Fruit fly (Drosophila melanogaster): ENCODE measurements around the gene CG3277.

The CG3277 gene

dm6 chr2L:3327603-3328002, 23.7 kb downstream of the CG3277 start, which contains the start of gene CG33282:
TSS of gene CG33282 (plus strand) at chr2L:3327903.
- no peak for TF ChIP-seq usp (GFP tag; optimal IDR thresholded peaks at IDR 0.05)
- no peak for TF ChIP-seq Sp1 (GFP tag; optimal IDR thresholded peaks at IDR 0.05)
- TF ChIP-seq Vsx2 (GFP tag; optimal IDR thresholded peaks at IDR 0.05; ENCODE audit: partially characterized antibody) = no peak

- no peak for TF ChIP-seq tai (GFP tag; optimal IDR thresholded peaks at IDR 0.05)
- TF ChIP-seq dmrt93B (GFP tag; optimal IDR thresholded peaks at IDR 0.05) = no peak
- no peak for TF ChIP-seq Hr78 (GFP tag; optimal IDR thresholded peaks at IDR 0.05)
- no peak for TF ChIP-seq fru (GFP tag; optimal IDR thresholded peaks at IDR 0.05)
- no peak for TF ChIP-seq Dfd (GFP tag; optimal IDR thresholded peaks at IDR 0.05)
- no peak for TF ChIP-seq OdsH (GFP tag; optimal IDR thresholded peaks at IDR 0.05)
- no peak for TF ChIP-seq Hnf4 (GFP tag; optimal IDR thresholded peaks at IDR 0.05)
- no peak for TF ChIP-seq dsf (GFP tag; optimal IDR thresholded peaks at IDR 0.05; ENCODE audit: borderline replicate concordance)
- no peak for TF ChIP-seq usp (GFP tag; optimal IDR thresholded peaks at IDR 0.05)
- TF ChIP-seq Dif (GFP tag; optimal IDR thresholded peaks at IDR 0.05; ENCODE audit: partially characterized antibody) = no peak
- no peak for TF ChIP-seq jim (GFP tag; optimal IDR thresholded peaks at IDR 0.05)
These were observed 26.7 kb downstream of the CG3277 start, which contains the start of gene CG3285 for dm6 chr2L:3330628-3331027. TSS of gene CG3285 (plus strand) at chr2L:3330928.

dm6 chr2L:3332514-3332913, 28.6 kb downstream of the CG3277 start, which contains the start of gene CG15408:
TSS of gene CG15408 (plus strand) at chr2L:3332814.
- TF ChIP-seq rgr (GFP tag; optimal IDR thresholded peaks at IDR 0.05) (no peak), Dfd (GFP tag; optimal IDR thresholded peaks at IDR 0.05) (no peak), Myc (optimal IDR thresholded peaks at IDR 0.05) (no peak), OdsH (GFP tag; optimal IDR thresholded peaks at IDR 0.05) (no peak), CrebA (GFP tag; optimal IDR thresholded peaks at IDR 0.05; ENCODE audit: borderline replicate concordance) (no peak), ey (GFP tag; optimal IDR thresholded peaks at IDR 0.05) (no peak), dmrt93B (GFP tag; optimal IDR thresholded peaks at IDR 0.05) (no peak), Hr78 (GFP tag; optimal IDR thresholded peaks at IDR 0.05) (no peak), CG32264 (GFP tag; optimal IDR thresholded peaks at IDR 0.05) (no peak), N (GFP tag; optimal IDR thresholded peaks at IDR 0.05) (no peak), GATAd (GFP tag; optimal IDR thresholded peaks at IDR 0.05) (no peak), CG9705 (GFP tag; optimal IDR thresholded peaks at IDR 0.05) (no peak), dl (GFP tag; optimal IDR thresholded peaks at IDR 0.05; ENCODE audit: insufficient read depth in 1 of 2, partially characterized antibody in 2 of 2) (no peak), jim (GFP tag; optimal IDR thresholded peaks at IDR 0.05) (no peak)

- TF ChIP-seq Myc (optimal IDR thresholded peaks at IDR 0.05) = no peak
- no peak for TF ChIP-seq Rel (GFP tag; optimal IDR thresholded peaks at IDR 0.05)
- TF ChIP-seq Rel (tag; optimal IDR thresholded peaks at IDR 0.05) = peak; percentile 83
- TF ChIP-seq psq (GFP tag; optimal IDR thresholded peaks at IDR 0.05) = peak; percentile 17
- peak; percentile 49 for TF ChIP-seq Hr83 (GFP tag; optimal IDR thresholded peaks at IDR 0.05; ENCODE audit: poor library complexity, severe bottlenecking)
- no peak for TF ChIP-seq Hr78 (GFP tag; optimal IDR thresholded peaks at IDR 0.05)
- TF ChIP-seq N (GFP tag; optimal IDR thresholded peaks at IDR 0.05) = no peak
- TF ChIP-seq h (GFP tag; optimal IDR thresholded peaks at IDR 0.05) = peak; percentile 30
- no peak for TF ChIP-seq Mio (GFP tag; optimal IDR thresholded peaks at IDR 0.05)
- TF ChIP-seq Vsx2 (GFP tag; optimal IDR thresholded peaks at IDR 0.05; ENCODE audit: partially characterized antibody) = no peak
- TF ChIP-seq sage (GFP tag; optimal IDR thresholded peaks at IDR 0.05) = peak; percentile 36
- TF ChIP-seq brk (GFP tag; optimal IDR thresholded peaks at IDR 0.05) = no peak
- TF ChIP-seq CrebA (GFP tag; optimal IDR thresholded peaks at IDR 0.05; ENCODE audit: borderline replicate concordance) = peak; percentile 29
- TF ChIP-seq Sp1 (GFP tag; optimal IDR thresholded peaks at IDR 0.05) = no peak
- peak; percentile 39 for TF ChIP-seq Hnf4 (GFP tag; optimal IDR thresholded peaks at IDR 0.05)
- TF ChIP-seq lola (GFP tag; optimal IDR thresholded peaks at IDR 0.05) = no peak
- no peak for TF ChIP-seq Dfd (GFP tag; optimal IDR thresholded peaks at IDR 0.05)
- no peak for TF ChIP-seq CG9705 (GFP tag; optimal IDR thresholded peaks at IDR 0.05)
- TF ChIP-seq fru (GFP tag; optimal IDR thresholded peaks at IDR 0.05) = peak; percentile 18
- TF ChIP-seq foxo (GFP tag; optimal IDR thresholded peaks at IDR 0.05) = peak in 1 of 2 experiments; percentile 61
- peak; percentile 67 for TF ChIP-seq br (GFP tag; optimal IDR thresholded peaks at IDR 0.05)
- no peak for TF ChIP-seq Dif (GFP tag; optimal IDR thresholded peaks at IDR 0.05; ENCODE audit: partially characterized antibody)
- no peak for TF ChIP-seq jim (GFP tag; optimal IDR thresholded peaks at IDR 0.05)
- no peak for TF ChIP-seq tai (GFP tag; optimal IDR thresholded peaks at IDR 0.05)
- peak; percentile 28 for TF ChIP-seq dmrt93B (GFP tag; optimal IDR thresholded peaks at IDR 0.05)
- peak; percentile 40 for TF ChIP-seq HLH106 (tag; optimal IDR thresholded peaks at IDR 0.05)
- no peak for TF ChIP-seq woc (GFP tag; optimal IDR thresholded peaks at IDR 0.05)
- no peak for TF ChIP-seq pan (optimal IDR thresholded peaks at IDR 0.05)
- TF ChIP-seq OdsH (GFP tag; optimal IDR thresholded peaks at IDR 0.05) = peak; percentile 36
- TF ChIP-seq ey (GFP tag; optimal IDR thresholded peaks at IDR 0.05) = peak; percentile 54
- TF ChIP-seq dsf (GFP tag; optimal IDR thresholded peaks at IDR 0.05; ENCODE audit: borderline replicate concordance) = no peak
- no peak for TF ChIP-seq usp (GFP tag; optimal IDR thresholded peaks at IDR 0.05)
- TF ChIP-seq CG32264 (GFP tag; optimal IDR thresholded peaks at IDR 0.05) = no peak
- TF ChIP-seq sv (GFP tag; optimal IDR thresholded peaks at IDR 0.05) = peak; percentile 21
- no peak for TF ChIP-seq Abd-B (GFP tag; optimal IDR thresholded peaks at IDR 0.05)
- TF ChIP-seq dl (GFP tag; optimal IDR thresholded peaks at IDR 0.05; ENCODE audit: insufficient read depth in 1 of 2, partially characterized antibody in 2 of 2) = no peak
- TF ChIP-seq rgr (GFP tag; optimal IDR thresholded peaks at IDR 0.05) = peak; percentile 35
- no peak for TF ChIP-seq Jra (GFP tag; optimal IDR thresholded peaks at IDR 0.05)
- TF ChIP-seq GATAd (GFP tag; optimal IDR thresholded peaks at IDR 0.05) = no peak
These were observed 34.8 kb downstream of the CG3277 start for dm6 chr2L:3338566-3339215.

Measured in whole organism, wandering third instar larva.